Fruit fly (Drosophila melanogaster): ENCODE measurements around the gene UQCR-Q.

DNA sequence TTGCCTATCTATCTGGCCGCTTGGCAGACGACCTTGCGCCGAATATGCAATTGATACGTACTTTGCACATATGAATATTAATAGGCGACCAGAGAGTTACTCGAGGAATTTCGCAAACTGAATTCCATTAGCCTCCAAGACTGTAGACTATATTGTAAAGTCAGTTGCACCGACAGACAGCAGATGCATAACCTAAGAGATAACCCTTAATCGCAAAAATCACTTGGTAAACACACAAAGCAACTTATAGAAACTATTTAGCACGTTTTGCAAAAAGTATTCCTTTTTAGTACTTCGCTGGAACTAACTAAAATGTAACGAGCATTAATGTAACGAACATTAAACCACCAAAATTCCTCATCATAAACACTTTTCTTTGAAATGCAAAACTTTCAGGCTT lies 11.6 kb downstream of the UQCR-Q start, which contains the start of gene CG6333:
- TF ChIP-seq pan (optimal IDR thresholded peaks at IDR 0.05) = no peak
- no peak for TF ChIP-seq CG8478 (optimal IDR thresholded peaks at IDR 0.05)
- no peak for TF ChIP-seq psq (optimal IDR thresholded peaks at IDR 0.05)
